Fruit fly (Drosophila melanogaster): ENCODE results near the gene CG43373.

Gene CG43373

DNA sequence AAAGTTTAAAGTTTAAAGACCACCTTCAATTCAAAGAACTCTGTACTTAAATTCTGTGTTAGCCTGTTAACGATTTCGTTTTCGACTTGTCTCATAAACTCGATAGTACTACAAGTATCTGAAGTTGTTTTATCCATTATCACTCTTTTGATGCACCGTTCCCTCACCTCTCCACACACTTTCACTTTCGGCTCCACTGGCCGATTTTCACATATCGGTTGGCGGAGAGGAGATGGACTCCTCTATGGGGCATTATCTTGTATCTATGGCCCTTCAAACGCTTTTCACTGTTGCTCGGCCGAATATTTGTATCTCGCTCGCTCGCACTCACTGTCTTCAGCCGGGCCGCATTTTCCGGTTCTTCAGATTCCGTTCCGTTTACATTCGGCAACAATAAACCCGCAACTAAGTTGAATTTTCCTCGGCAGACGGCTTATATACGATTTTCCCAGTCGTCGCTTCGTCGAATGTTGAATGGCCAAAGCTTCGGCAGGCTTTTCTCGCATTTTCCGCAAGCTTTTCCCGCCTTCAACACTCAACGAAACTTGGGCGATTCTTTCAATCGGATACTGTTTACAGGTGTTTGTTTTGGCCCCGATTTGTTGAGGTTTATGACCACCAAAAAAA lies at the start of gene CG43373:
TSS of gene CG43373 (minus strand) at position 373 of the 627 bp plus-strand sequence.
- no peak for TF ChIP-seq noc (tag; optimal IDR thresholded peaks at IDR 0.05)

DNA sequence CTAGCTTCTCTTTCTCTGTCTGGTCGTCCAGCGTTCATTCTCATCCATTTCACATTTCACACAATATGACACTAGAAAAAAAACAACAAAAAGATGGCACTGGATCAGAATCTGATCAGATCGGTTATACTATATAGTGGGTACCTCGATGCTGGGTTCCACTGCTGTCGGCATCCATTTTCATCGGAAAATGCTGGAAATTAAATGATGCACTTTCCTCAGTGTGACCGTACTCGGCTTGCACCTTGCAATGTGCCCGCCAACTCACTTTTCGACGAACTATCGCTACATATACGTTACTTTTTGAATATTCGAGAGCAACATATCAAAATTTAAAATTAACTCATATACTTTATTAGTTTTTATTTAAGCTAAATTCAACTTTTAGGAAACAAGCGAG lies 47.7 kb upstream of the CG43373 start, which contains the start of gene tra:
TSS of gene tra (minus strand) at position 191 of the 400 bp plus-strand sequence.
- TF ChIP-seq noc (tag; optimal IDR thresholded peaks at IDR 0.05), result no peak

DNA sequence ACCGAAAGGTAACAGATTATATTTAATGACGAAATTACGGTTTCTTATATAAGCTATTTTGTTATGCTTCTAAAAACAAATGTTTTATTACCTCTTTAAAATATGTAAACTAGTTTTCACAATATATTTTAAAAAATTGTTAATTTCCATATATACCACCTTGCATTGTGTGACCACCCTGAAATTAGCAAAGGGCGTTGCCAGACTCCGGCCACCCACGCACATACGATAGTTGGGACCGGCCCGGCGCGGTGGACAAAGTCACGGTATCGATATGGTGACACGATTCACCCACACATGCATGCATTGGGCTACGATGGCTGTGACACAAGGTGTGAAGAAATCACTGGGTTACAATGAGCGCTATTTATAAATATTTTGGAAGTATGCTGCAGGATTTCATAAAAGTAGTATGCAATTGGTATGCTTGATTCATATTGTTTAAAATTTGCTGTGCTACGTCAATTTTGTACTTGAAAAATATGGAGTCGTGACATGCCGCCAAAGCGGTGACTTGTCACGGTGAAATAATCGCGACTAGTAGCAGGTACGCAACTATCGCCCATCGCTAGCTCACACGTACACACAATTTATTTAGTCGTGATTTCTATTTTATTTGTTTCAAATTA lies 44.9 kb upstream of the CG43373 start:
- TF ChIP-seq noc (tag; optimal IDR thresholded peaks at IDR 0.05), result peak; percentile 33

DNA sequence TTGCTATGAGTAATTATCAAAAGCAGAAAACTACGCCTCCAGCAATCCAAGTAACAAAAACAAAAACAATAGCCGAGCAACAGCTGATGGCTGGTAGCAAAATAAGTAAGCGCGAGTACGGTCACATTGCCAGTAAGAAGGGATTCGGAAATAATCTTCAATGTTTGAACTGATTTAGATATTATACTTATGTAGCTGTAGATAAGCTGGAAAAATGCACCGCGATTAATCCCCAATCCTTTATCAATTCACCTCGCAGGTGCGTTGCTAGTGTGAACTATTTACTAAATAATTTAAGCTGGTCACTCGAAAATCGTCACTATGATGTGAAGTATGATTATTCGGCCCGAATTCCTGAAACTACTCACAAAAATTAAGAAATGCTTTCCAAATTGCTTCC lies 43.8 kb upstream of the CG43373 start, which contains the start of the genes Syx8 and CG32163:
TSS of gene Syx8 (minus strand) at position 69 of the 400 bp plus-strand sequence.
TSS of gene CG32163 (plus strand) at position 169 of the 400 bp plus-strand sequence.
- TF ChIP-seq noc (tag; optimal IDR thresholded peaks at IDR 0.05), result peak; percentile 22

DNA sequence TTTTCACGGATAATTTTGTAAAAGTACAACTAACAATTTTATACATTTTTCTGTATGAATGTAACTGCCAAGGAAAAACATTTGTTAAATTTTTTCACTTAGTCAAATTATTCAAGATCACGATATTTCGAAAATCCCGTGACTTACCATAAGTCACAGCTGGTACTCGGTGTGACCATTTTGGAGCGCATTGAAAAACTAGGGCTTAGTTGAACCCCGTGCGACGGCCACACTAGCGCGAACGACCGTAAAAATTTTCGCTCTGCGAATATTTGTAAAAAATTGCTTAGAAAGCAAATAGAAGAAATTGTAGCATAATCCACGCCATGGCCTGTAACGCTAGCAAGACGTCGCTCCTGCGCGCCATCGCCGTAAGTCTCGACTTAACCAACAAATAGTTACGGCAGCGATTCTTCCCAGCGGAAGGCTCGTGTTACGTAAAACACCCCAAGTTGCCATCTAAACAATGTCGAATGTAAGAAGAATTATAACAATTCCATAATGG lies 41.0 kb upstream of the CG43373 start, which contains the start of gene UQCR-C2:
TSS of gene UQCR-C2 (plus strand) at position 51 of the 505 bp plus-strand sequence.
- peak; percentile 0 for TF ChIP-seq noc (tag; optimal IDR thresholded peaks at IDR 0.05)

DNA sequence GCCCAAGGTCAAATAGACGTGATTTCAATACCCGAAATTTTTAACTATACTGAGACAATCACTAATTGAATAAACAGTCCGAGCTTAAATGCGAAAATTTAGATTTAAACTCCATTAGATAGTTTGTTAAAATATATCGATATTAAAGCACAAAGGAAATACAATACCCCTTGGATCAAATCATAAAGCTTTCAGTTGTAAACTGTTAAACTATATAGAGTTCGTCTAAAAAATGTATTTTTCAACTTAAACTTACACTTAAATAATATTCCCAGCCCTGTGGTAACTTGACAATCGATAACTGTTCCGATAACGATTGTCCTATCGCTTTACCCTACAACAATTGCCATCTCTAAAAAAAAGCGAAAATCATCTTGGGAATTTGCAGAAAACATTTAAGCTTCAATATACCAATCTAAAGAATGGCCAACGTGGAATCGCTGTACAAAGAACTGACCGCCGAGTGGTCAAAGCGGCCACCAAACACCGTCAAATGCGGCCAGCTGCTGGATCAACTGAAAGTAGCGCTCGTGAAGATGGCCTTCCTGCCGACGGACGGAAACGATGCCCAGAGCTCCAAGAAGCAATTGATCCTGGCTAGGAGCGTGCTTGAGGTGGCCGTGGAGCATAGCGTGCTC lies 39.6 kb upstream of the CG43373 start, which contains the start of gene Rpn12:
TSS of gene Rpn12 (plus strand) at position 351 of the 638 bp plus-strand sequence.
- peak; percentile 44 for TF ChIP-seq noc (tag; optimal IDR thresholded peaks at IDR 0.05)

DNA sequence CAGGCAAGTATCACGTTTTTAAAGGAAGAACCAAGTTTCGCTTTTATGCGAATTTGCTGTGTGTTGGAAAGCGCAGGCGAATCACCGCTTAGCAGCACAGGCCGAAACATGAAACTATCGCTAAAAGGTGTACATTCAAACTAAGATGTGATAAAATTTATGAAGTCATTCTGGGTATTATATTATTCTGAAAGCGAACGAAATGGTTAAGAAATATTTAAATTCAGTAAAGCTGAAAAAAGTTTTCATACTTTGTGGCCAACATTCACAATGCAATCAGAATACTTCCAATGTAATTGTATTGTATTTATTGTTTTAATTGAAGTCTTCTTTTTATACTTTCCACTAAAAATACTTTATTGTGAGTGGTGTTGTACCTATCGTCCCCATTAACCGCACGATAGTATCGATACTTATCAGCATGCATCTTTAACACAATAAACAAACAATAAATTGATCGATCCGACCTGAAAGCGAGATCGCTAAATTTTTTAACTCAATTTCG lies 38.1 kb upstream of the CG43373 start, which contains the start of gene Smn:
TSS of gene Smn (minus strand) at position 347 of the 505 bp plus-strand sequence.
- peak; percentile 64 for TF ChIP-seq noc (tag; optimal IDR thresholded peaks at IDR 0.05)

DNA sequence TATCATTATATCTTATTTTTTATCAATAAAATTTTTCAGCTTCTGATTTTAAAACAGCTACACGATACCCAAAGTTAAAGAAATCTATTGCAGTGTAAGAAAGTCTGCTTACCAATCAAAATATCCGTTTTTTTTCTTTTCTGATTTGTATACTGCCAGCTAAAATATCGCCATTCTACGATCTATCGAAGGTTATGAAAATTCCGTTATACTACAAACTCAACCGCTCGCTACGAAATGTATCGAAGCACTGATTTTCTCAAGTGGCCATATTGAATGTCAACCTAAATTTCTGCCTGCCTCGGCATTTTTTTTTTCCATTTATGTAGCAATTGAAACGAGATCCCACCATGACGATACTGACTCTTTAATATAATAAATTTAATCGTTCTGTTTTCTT lies 36.9 kb upstream of the CG43373 start, which contains the start of gene nxf2:
TSS of gene nxf2 (minus strand) at position 258 of the 400 bp plus-strand sequence.
- TF ChIP-seq noc (tag; optimal IDR thresholded peaks at IDR 0.05), result no peak

DNA sequence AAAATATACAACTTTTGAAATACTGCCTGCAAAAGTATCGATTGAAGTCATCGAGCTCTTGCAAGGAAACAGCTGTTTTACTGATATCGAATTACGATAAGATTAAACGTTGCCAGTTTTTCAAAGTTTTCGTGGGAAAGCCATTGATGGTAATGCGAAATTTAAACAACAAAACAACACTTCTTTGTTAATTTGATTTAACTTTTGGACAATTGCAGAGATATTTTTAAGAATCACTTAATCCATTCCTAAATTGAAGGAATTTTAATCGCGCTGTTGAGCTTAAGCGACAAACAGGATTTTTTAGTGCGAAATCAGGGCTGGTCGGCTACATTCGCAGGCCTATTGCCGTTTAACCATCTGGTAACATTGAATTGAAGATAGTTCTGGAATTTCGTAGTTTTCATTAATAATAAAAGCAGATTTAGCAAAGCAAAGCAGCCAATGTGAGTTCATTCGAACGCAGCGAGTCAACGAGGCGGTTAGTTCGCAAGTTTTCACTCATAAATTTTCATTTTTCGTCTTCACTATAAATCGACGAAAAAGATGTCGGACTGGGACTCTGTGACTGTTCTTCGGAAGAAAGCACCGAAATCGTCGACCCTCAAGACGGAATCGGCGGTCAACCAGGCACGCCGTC lies 31.3 kb upstream of the CG43373 start, which contains the start of gene mbf1:
TSS of gene mbf1 (plus strand) at position 130 of the 640 bp plus-strand sequence.
- peak; percentile 36 for TF ChIP-seq noc (tag; optimal IDR thresholded peaks at IDR 0.05)

DNA sequence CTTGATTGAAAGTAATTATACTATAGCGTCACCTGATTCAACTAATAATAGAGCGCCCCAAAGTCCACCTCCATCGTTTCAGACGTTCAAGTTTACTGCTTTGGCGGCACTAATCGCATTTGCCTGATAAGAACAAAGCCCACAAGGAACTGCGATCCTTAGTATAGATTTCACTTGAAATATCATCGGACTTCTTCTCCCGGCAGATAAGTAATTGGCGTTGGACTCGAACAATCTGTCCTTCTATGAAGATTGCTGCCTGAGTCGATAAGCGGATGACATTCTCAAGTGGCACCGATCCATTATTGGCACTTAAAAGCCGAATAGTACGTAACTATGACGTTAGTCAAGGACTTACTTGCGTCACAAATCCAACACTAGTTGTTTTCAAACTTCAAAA lies 30.1 kb upstream of the CG43373 start, which contains the start of gene Mipp1:
TSS of gene Mipp1 (minus strand) at position 101 of the 400 bp plus-strand sequence.
- TF ChIP-seq noc (tag; optimal IDR thresholded peaks at IDR 0.05), result peak; percentile 19

DNA sequence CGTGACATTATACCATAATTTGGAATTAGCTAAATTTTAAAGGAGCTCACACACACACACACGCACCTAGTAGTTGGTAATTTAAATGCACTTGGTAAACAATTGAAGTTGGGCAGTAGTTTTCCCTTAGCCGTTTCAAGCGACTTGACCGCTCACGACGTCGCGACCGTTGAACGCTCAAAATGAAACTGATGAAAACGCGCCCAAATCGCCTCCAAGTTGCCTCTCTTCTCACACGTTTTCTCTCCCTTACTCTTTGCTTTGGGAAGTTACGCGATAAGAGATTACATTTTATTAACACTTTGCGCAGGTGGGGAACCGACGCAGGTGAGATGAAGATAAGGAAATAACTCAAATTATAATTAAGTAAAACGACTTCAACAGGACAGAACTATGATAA lies 29.0 kb upstream of the CG43373 start:
- TF ChIP-seq noc (tag; optimal IDR thresholded peaks at IDR 0.05), result no peak

DNA sequence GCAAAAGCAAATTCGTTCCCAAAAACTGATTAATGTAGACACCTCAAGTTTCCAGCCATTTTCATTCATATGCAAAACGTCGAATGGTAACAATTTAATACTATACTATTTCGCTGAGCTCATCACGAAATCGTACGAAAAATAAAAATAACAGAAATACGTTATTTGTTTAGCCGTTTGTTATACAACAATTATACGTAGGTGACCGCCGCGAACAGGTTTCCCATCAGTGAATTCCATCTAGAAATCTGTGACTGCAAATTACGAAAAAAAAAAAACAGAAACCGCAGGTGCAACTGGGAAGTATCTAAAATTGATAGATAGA lies 28.5 kb upstream of the CG43373 start:
- no peak for TF ChIP-seq noc (tag; optimal IDR thresholded peaks at IDR 0.05)

DNA sequence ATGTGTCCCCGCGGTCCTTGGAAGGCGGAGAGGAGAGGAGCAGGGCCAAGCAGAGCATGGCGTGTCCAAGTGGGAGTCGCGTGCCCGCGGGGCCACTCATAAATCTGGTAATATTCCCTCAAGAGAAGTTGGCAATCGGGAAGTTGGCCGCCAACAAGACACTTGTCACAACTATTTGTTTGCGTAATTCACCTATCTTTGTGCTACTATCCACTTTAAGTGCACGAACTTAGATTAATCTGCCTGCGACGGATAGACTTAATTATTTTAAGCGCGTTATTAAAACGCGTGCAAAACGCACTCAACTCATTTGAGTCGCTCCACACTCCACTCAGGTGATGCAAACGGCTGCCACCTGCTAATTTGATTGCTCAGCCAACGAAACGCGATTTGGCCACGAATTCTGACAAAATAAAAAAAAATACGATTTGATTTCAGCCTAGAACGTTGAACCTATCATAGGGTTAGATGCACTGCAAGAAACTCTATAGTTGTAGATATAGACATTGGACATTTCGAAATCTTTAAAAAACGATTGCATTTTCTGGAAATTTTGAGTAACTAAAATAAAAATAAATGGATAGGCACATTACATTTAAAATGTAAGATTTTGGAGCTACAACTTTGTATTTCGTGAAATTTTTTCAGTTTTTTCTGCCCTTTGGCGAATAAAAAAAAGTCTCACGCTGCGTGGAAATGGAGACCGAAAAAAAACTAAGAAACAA lies 28.0 kb upstream of the CG43373 start:
- no peak for TF ChIP-seq noc (tag; optimal IDR thresholded peaks at IDR 0.05)

DNA sequence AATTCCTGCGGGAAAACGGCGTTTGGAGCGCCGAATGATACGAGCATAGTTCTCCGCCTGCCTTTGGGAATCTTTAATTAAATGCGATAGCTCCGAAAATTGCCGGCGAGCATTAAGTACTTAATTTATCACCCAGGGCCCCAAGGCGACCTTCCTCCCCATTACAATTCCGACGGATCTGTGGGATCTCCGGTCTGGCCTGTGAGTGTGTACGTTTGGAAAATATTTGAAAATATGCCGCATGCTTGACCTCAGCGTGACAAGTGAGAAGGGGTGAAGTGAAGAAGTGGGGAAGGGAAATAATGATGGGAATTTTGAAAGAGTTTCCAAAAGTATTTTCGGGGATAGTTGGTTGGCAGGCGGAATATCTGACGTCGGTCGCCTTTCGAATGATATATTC lies 26.3 kb upstream of the CG43373 start:
- no peak for TF ChIP-seq noc (tag; optimal IDR thresholded peaks at IDR 0.05)

DNA sequence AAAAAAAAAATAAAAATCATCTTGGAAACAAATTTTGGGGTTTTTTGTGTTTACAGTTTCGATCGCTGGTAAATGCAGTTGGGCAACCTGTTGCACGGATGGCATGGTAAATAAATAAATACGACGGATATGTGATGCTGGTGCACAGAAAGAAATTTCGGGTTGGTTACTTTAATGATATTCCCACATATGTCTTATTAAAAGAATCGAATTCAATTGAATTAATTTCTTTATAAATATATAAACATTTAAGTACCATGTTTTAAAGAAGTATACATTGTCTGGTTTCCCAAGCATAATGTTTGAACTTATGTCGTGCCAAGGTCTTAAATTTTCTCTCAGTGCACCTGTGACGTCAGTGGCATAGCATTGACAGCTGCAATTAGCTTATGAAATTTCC lies 24.3 kb upstream of the CG43373 start:
- no peak for TF ChIP-seq noc (tag; optimal IDR thresholded peaks at IDR 0.05)

Measured in whole organism, larva.